Worm (Caenorhabditis elegans): ENCODE results near the gene K10B2.4.

K10B2.4 gene

ce11 chrII:6339511-6339910 is 21.2 kb downstream of the K10B2.4 start:
- TF ChIP-seq pha-4 (tag; optimal IDR thresholded peaks at IDR 0.05) (no peak), lin-13 (tag; optimal IDR thresholded peaks at IDR 0.05) (no peak), ceh-43 (GFP tag; optimal IDR thresholded peaks at IDR 0.05) (no peak)

- TF ChIP-seq unc-62 (GFP tag; optimal IDR thresholded peaks at IDR 0.05), result no peak
- no peak for TF ChIP-seq mep-1 (tag; optimal IDR thresholded peaks at IDR 0.05)
- TF ChIP-seq pha-4 (tag; optimal IDR thresholded peaks at IDR 0.05), result no peak
- TF ChIP-seq lin-32 (GFP tag; optimal IDR thresholded peaks at IDR 0.05), result no peak
- TF ChIP-seq lin-13 (tag; optimal IDR thresholded peaks at IDR 0.05), result no peak
- no peak for TF ChIP-seq unc-39 (tag; optimal IDR thresholded peaks at IDR 0.05)
- TF ChIP-seq ces-1 (GFP tag; optimal IDR thresholded peaks at IDR 0.05), result no peak
- TF ChIP-seq blmp-1 (tag; optimal IDR thresholded peaks at IDR 0.05), result no peak
- TF ChIP-seq nhr-76 (tag; optimal IDR thresholded peaks at IDR 0.05), result no peak
- no peak for TF ChIP-seq ham-2 (GFP tag; optimal IDR thresholded peaks at IDR 0.05)
- TF ChIP-seq ceh-39 (tag; optimal IDR thresholded peaks at IDR 0.05), result no peak
- TF ChIP-seq sem-2 (GFP tag; optimal IDR thresholded peaks at IDR 0.05), result no peak
- TF ChIP-seq elt-1 (tag; optimal IDR thresholded peaks at IDR 0.05; ENCODE audit: borderline replicate concordance, insufficient read depth), result no peak
- TF ChIP-seq sptf-1 (tag; optimal IDR thresholded peaks at IDR 0.05), result no peak
- no peak for TF ChIP-seq mab-5 (tag; optimal IDR thresholded peaks at IDR 0.05)
- TF ChIP-seq nhr-237 (tag; optimal IDR thresholded peaks at IDR 0.05), result no peak
- TF ChIP-seq ztf-11 (tag; optimal IDR thresholded peaks at IDR 0.05), result no peak
- TF ChIP-seq drap-1 (GFP tag; optimal IDR thresholded peaks at IDR 0.05), result no peak
- TF ChIP-seq M03D4.4 (tag; optimal IDR thresholded peaks at IDR 0.05), result no peak
Observed at ce11 chrII:6335358-6335757, 25.4 kb downstream of the K10B2.4 start, which contains the start of gene C32D5.14. C32D5.14 (plus strand) TSS chrII:6335488.

ce11 chrII:6334745-6335260 is 26.0 kb downstream of the K10B2.4 start:
- no peak for TF ChIP-seq ham-2 (GFP tag; optimal IDR thresholded peaks at IDR 0.05)
- TF ChIP-seq M03D4.4 (tag; optimal IDR thresholded peaks at IDR 0.05), result no peak
- no peak for TF ChIP-seq blmp-1 (tag; optimal IDR thresholded peaks at IDR 0.05)
- no peak for TF ChIP-seq tbx-8 (GFP tag; optimal IDR thresholded peaks at IDR 0.05)
- TF ChIP-seq lin-32 (GFP tag; optimal IDR thresholded peaks at IDR 0.05), result no peak
- no peak for TF ChIP-seq nhr-12 (tag; optimal IDR thresholded peaks at IDR 0.05)
- TF ChIP-seq ceh-43 (GFP tag; optimal IDR thresholded peaks at IDR 0.05), result no peak
- TF ChIP-seq ces-1 (GFP tag; optimal IDR thresholded peaks at IDR 0.05), result no peak
- TF ChIP-seq mab-5 (tag; optimal IDR thresholded peaks at IDR 0.05), result no peak
- TF ChIP-seq mep-1 (tag; optimal IDR thresholded peaks at IDR 0.05), result no peak
- TF ChIP-seq drap-1 (GFP tag; optimal IDR thresholded peaks at IDR 0.05), result no peak
- no peak for TF ChIP-seq pha-4 (tag; optimal IDR thresholded peaks at IDR 0.05)
- no peak for TF ChIP-seq unc-62 (GFP tag; optimal IDR thresholded peaks at IDR 0.05)
- TF ChIP-seq lsy-2 (tag; optimal IDR thresholded peaks at IDR 0.05), result no peak

ce11 chrII:6333887-6334286 is 26.9 kb downstream of the K10B2.4 start, which contains the start of gene ttc-39B:
ttc-39B (minus strand) TSS chrII:6333987.
- TF ChIP-seq nhr-237 (tag; optimal IDR thresholded peaks at IDR 0.05), result no peak
- no peak for TF ChIP-seq unc-120 (tag; optimal IDR thresholded peaks at IDR 0.05; ENCODE audit: poor library complexity, severe bottlenecking)
- TF ChIP-seq nhr-28 (tag; optimal IDR thresholded peaks at IDR 0.05), result no peak
- TF ChIP-seq mep-1 (tag; optimal IDR thresholded peaks at IDR 0.05), result no peak
- TF ChIP-seq pha-4 (tag; optimal IDR thresholded peaks at IDR 0.05), result no peak
- no peak for TF ChIP-seq ztf-11 (tag; optimal IDR thresholded peaks at IDR 0.05)
- no peak for TF ChIP-seq mab-5 (tag; optimal IDR thresholded peaks at IDR 0.05)
- TF ChIP-seq bed-3 (GFP tag; optimal IDR thresholded peaks at IDR 0.05), result no peak
- TF ChIP-seq lin-32 (GFP tag; optimal IDR thresholded peaks at IDR 0.05), result no peak
- TF ChIP-seq ham-2 (GFP tag; optimal IDR thresholded peaks at IDR 0.05), result no peak
- TF ChIP-seq nhr-2 (tag; optimal IDR thresholded peaks at IDR 0.05), result no peak
- no peak for TF ChIP-seq sptf-1 (tag; optimal IDR thresholded peaks at IDR 0.05)
- no peak for TF ChIP-seq drap-1 (GFP tag; optimal IDR thresholded peaks at IDR 0.05)
- TF ChIP-seq mls-2 (tag; optimal IDR thresholded peaks at IDR 0.05), result no peak
- TF ChIP-seq ceh-83 (GFP tag; optimal IDR thresholded peaks at IDR 0.05), result no peak

- TF ChIP-seq blmp-1 (tag; optimal IDR thresholded peaks at IDR 0.05), result no peak
- peak; percentile 76 for TF ChIP-seq lsy-2 (tag; optimal IDR thresholded peaks at IDR 0.05)
- TF ChIP-seq ceh-83 (GFP tag; optimal IDR thresholded peaks at IDR 0.05), result no peak
- TF ChIP-seq unc-62 (GFP tag; optimal IDR thresholded peaks at IDR 0.05), result peak; percentile 73
- peak; percentile 67 for TF ChIP-seq mls-2 (tag; optimal IDR thresholded peaks at IDR 0.05)
- no peak for TF ChIP-seq elt-3 (tag; optimal IDR thresholded peaks at IDR 0.05)
- TF ChIP-seq tbx-8 (GFP tag; optimal IDR thresholded peaks at IDR 0.05), result no peak
- TF ChIP-seq lin-13 (tag; optimal IDR thresholded peaks at IDR 0.05), result peak; percentile 87
- peak; percentile 49 for TF ChIP-seq M03D4.4 (tag; optimal IDR thresholded peaks at IDR 0.05)
- TF ChIP-seq hlh-1 (tag; optimal IDR thresholded peaks at IDR 0.05), result peak; percentile 76
- TF ChIP-seq ceh-43 (GFP tag; optimal IDR thresholded peaks at IDR 0.05), result peak; percentile 66
- TF ChIP-seq zip-8 (tag; optimal IDR thresholded peaks at IDR 0.05), result no peak
- peak; percentile 31 for TF ChIP-seq unc-120 (tag; optimal IDR thresholded peaks at IDR 0.05; ENCODE audit: poor library complexity, severe bottlenecking)
- TF ChIP-seq elt-1 (tag; optimal IDR thresholded peaks at IDR 0.05; ENCODE audit: borderline replicate concordance, insufficient read depth), result peak; percentile 8
- TF ChIP-seq lin-32 (GFP tag; optimal IDR thresholded peaks at IDR 0.05), result no peak
- peak; percentile 12 for TF ChIP-seq unc-39 (tag; optimal IDR thresholded peaks at IDR 0.05)
- TF ChIP-seq pha-4 (tag; optimal IDR thresholded peaks at IDR 0.05), result peak; percentile 64
- peak; percentile 71 for TF ChIP-seq drap-1 (GFP tag; optimal IDR thresholded peaks at IDR 0.05)
- peak; percentile 75 for TF ChIP-seq ces-1 (GFP tag; optimal IDR thresholded peaks at IDR 0.05)
- peak; percentile 87 for TF ChIP-seq mep-1 (tag; optimal IDR thresholded peaks at IDR 0.05)
- peak; percentile 71 for TF ChIP-seq nhr-237 (tag; optimal IDR thresholded peaks at IDR 0.05)
- no peak for TF ChIP-seq mab-5 (tag; optimal IDR thresholded peaks at IDR 0.05)
- no peak for TF ChIP-seq nhr-2 (tag; optimal IDR thresholded peaks at IDR 0.05)
- TF ChIP-seq ham-2 (GFP tag; optimal IDR thresholded peaks at IDR 0.05), result no peak
- no peak for TF ChIP-seq nhr-76 (tag; optimal IDR thresholded peaks at IDR 0.05)
- TF ChIP-seq nhr-12 (tag; optimal IDR thresholded peaks at IDR 0.05), result no peak
- no peak for TF ChIP-seq nhr-28 (tag; optimal IDR thresholded peaks at IDR 0.05)
- no peak for TF ChIP-seq snpc-4 (tag; optimal IDR thresholded peaks at IDR 0.05)
- TF ChIP-seq ceh-39 (tag; optimal IDR thresholded peaks at IDR 0.05), result peak; percentile 46
- TF ChIP-seq bed-3 (GFP tag; optimal IDR thresholded peaks at IDR 0.05), result peak; percentile 10
- TF ChIP-seq flh-1 (GFP tag; optimal IDR thresholded peaks at IDR 0.05), result no peak
Observed at ce11 chrII:6331222-6331830, 29.4 kb downstream of the K10B2.4 start, which contains the start of gene set-4. set-4 (minus strand) TSS chrII:6331341.
